Worm (Caenorhabditis elegans): ENCODE results near the gene agr-1.

Gene agr-1

ce11 chrII:6721581-6721980, 53.4 kb downstream of the agr-1 start:
- TF ChIP-seq hmbx-1 (tag; optimal IDR thresholded peaks at IDR 0.05) = no peak
- no peak for TF ChIP-seq aly-1 (tag; optimal IDR thresholded peaks at IDR 0.05)
- 0 out of 2 replicates have a peak, but pooled peaks have one; percentile 49 for TF ChIP-seq tbx-11 (GFP tag; IDR thresholded peaks at IDR 0.05)
- TF ChIP-seq ama-1 (optimal IDR thresholded peaks at IDR 0.05) = no peak
- TF ChIP-seq tbx-37 (GFP tag; conservative IDR thresholded peaks at IDR 0.05) = peak; percentile 62
- TF ChIP-seq flt-1 (GFP tag; IDR thresholded peaks at IDR 0.05) = 0 out of 2 replicates have a peak, but pooled peaks have one; percentile 14
- peak; percentile 36 for TF ChIP-seq hmg-4 (GFP tag; optimal IDR thresholded peaks at IDR 0.05)
- peak; percentile 68 for TF ChIP-seq pes-1 (GFP tag; IDR thresholded peaks at IDR 0.05)
- TF ChIP-seq F13C5.2 (tag; optimal IDR thresholded peaks at IDR 0.05) = peak; percentile 3
- TF ChIP-seq hnd-1 (tag; optimal IDR thresholded peaks at IDR 0.05) = peak; percentile 2

ce11 chrII:6718221-6718620, 56.8 kb downstream of the agr-1 start, which contains the start of gene tsp-10:
TSS of gene tsp-10 (plus strand) at chrII:6718586.
- TF ChIP-seq ceh-36 (tag; optimal IDR thresholded peaks at IDR 0.05) = no peak
- TF ChIP-seq ets-7 (tag; optimal IDR thresholded peaks at IDR 0.05) = no peak
- no peak for TF ChIP-seq tbx-11 (GFP tag; IDR thresholded peaks at IDR 0.05)
- TF ChIP-seq flt-1 (GFP tag; IDR thresholded peaks at IDR 0.05) = no peak
- no peak for TF ChIP-seq sea-1 (GFP tag; conservative IDR thresholded peaks at IDR 0.05)
- no peak for TF ChIP-seq hnd-1 (tag; optimal IDR thresholded peaks at IDR 0.05)
- TF ChIP-seq B0310.2 (tag; optimal IDR thresholded peaks at IDR 0.05) = no peak
- no peak for TF ChIP-seq tra-4 (tag; optimal IDR thresholded peaks at IDR 0.05)

- TF ChIP-seq hmbx-1 (tag; optimal IDR thresholded peaks at IDR 0.05) (no peak), B0310.2 (tag; optimal IDR thresholded peaks at IDR 0.05) (no peak), tra-4 (tag; optimal IDR thresholded peaks at IDR 0.05) (no peak), ama-1 (optimal IDR thresholded peaks at IDR 0.05) (no peak), pes-1 (GFP tag; IDR thresholded peaks at IDR 0.05) (no peak), hnd-1 (tag; optimal IDR thresholded peaks at IDR 0.05) (no peak), aly-1 (tag; optimal IDR thresholded peaks at IDR 0.05) (no peak), tbx-37 (GFP tag; conservative IDR thresholded peaks at IDR 0.05) (no peak), ceh-36 (tag; optimal IDR thresholded peaks at IDR 0.05) (no peak), scrt-1 (GFP tag; IDR thresholded peaks at IDR 0.05) (no peak), hmg-4 (GFP tag; optimal IDR thresholded peaks at IDR 0.05) (no peak), flt-1 (GFP tag; IDR thresholded peaks at IDR 0.05) (no peak), sea-1 (GFP tag; conservative IDR thresholded peaks at IDR 0.05) (no peak), ceh-13 (GFP tag; optimal IDR thresholded peaks at IDR 0.05) (no peak), tbx-11 (GFP tag; IDR thresholded peaks at IDR 0.05) (no peak), F13C5.2 (tag; optimal IDR thresholded peaks at IDR 0.05) (no peak), ets-7 (tag; optimal IDR thresholded peaks at IDR 0.05) (no peak)
Measured at ce11 chrII:6716638-6717037, 58.3 kb downstream of the agr-1 start, which contains the start of the genes T14B4.5 and T14B4.20. TSS of gene T14B4.5 (plus strand) at chrII:6716863. TSS of gene T14B4.20 (plus strand) at chrII:6716901.

- TF ChIP-seq scrt-1 (GFP tag; IDR thresholded peaks at IDR 0.05) (no peak), hnd-1 (tag; optimal IDR thresholded peaks at IDR 0.05) (no peak), tbx-37 (GFP tag; conservative IDR thresholded peaks at IDR 0.05) (no peak), flt-1 (GFP tag; IDR thresholded peaks at IDR 0.05) (no peak), ceh-13 (GFP tag; optimal IDR thresholded peaks at IDR 0.05) (no peak)
Measured at ce11 chrII:6715853-6716252, 59.1 kb downstream of the agr-1 start.

- TF ChIP-seq ama-1 (optimal IDR thresholded peaks at IDR 0.05) = no peak
- TF ChIP-seq tbx-11 (GFP tag; IDR thresholded peaks at IDR 0.05) = no peak
- no peak for TF ChIP-seq hmbx-1 (tag; optimal IDR thresholded peaks at IDR 0.05)
- TF ChIP-seq ceh-13 (GFP tag; optimal IDR thresholded peaks at IDR 0.05) = no peak
- TF ChIP-seq sea-1 (GFP tag; conservative IDR thresholded peaks at IDR 0.05) = no peak
- no peak for TF ChIP-seq B0310.2 (tag; optimal IDR thresholded peaks at IDR 0.05)
- no peak for TF ChIP-seq hnd-1 (tag; optimal IDR thresholded peaks at IDR 0.05)
- TF ChIP-seq pes-1 (GFP tag; IDR thresholded peaks at IDR 0.05) = no peak
- no peak for TF ChIP-seq tra-4 (tag; optimal IDR thresholded peaks at IDR 0.05)
- no peak for TF ChIP-seq F13C5.2 (tag; optimal IDR thresholded peaks at IDR 0.05)
- no peak for TF ChIP-seq hmg-4 (GFP tag; optimal IDR thresholded peaks at IDR 0.05)
- no peak for TF ChIP-seq scrt-1 (GFP tag; IDR thresholded peaks at IDR 0.05)
- no peak for TF ChIP-seq ceh-36 (tag; optimal IDR thresholded peaks at IDR 0.05)
- TF ChIP-seq flt-1 (GFP tag; IDR thresholded peaks at IDR 0.05) = no peak
Measured at ce11 chrII:6713832-6714342, 61.1 kb downstream of the agr-1 start, which contains the start of gene dpy-2. TSS of gene dpy-2 (plus strand) at chrII:6714292.

ce11 chrII:6713003-6713402, 62.0 kb downstream of the agr-1 start:
- TF ChIP-seq sea-1 (GFP tag; conservative IDR thresholded peaks at IDR 0.05) = no peak
- no peak for TF ChIP-seq tbx-37 (GFP tag; conservative IDR thresholded peaks at IDR 0.05)
- no peak for TF ChIP-seq ama-1 (optimal IDR thresholded peaks at IDR 0.05)
- no peak for TF ChIP-seq ceh-13 (GFP tag; optimal IDR thresholded peaks at IDR 0.05)
- no peak for TF ChIP-seq hmg-4 (GFP tag; optimal IDR thresholded peaks at IDR 0.05)
- no peak for TF ChIP-seq aly-1 (tag; optimal IDR thresholded peaks at IDR 0.05)
- no peak for TF ChIP-seq pes-1 (GFP tag; IDR thresholded peaks at IDR 0.05)
- no peak for TF ChIP-seq hnd-1 (tag; optimal IDR thresholded peaks at IDR 0.05)
- no peak for TF ChIP-seq tbx-11 (GFP tag; IDR thresholded peaks at IDR 0.05)
- no peak for TF ChIP-seq tra-4 (tag; optimal IDR thresholded peaks at IDR 0.05)
- TF ChIP-seq scrt-1 (GFP tag; IDR thresholded peaks at IDR 0.05) = no peak
- no peak for TF ChIP-seq ets-7 (tag; optimal IDR thresholded peaks at IDR 0.05)
- TF ChIP-seq ceh-36 (tag; optimal IDR thresholded peaks at IDR 0.05) = no peak
- no peak for TF ChIP-seq hmbx-1 (tag; optimal IDR thresholded peaks at IDR 0.05)
- TF ChIP-seq B0310.2 (tag; optimal IDR thresholded peaks at IDR 0.05) = no peak
- TF ChIP-seq flt-1 (GFP tag; IDR thresholded peaks at IDR 0.05) = no peak

ce11 chrII:6712177-6712981, 62.6 kb downstream of the agr-1 start, which contains the start of the genes dpy-10 and T14B4.19:
TSS of gene dpy-10 (minus strand) at chrII:6712227.
TSS of gene T14B4.19 (minus strand) at chrII:6712931.
- TF ChIP-seq ama-1 (optimal IDR thresholded peaks at IDR 0.05) = no peak
- TF ChIP-seq ceh-36 (tag; optimal IDR thresholded peaks at IDR 0.05) = peak; percentile 19

All from whole organism, early embryonic.